Fruit fly (Drosophila melanogaster) whole organism, pupa: ENCODE data around the gene Wnt4.

Experiments
- CG10348 ChIP-seq: fragments of 200-800 bp; sonication (Bioruptor generic); IDR thresholded peaks from 2 replicates; pipeline ENCODE4 v1.3.6; 2022; ENCODE audit warnings: missing biosample characterization, missing genetic modification characterization
- CG12605 ChIP-seq: fragments of 200-800 bp; sonication (Bioruptor generic); IDR thresholded peaks from 2 replicates; pipeline ENCODE4 v1.3.6; 2022; ENCODE audit warnings: missing biosample characterization, missing genetic modification characterization
- CG13204 ChIP-seq: fragments of 200-800 bp; sonication (Bioruptor generic); optimal IDR thresholded peaks from 2 replicates; lab custom pipeline; 2018; ENCODE audit warnings: missing biosample characterization, mild to moderate bottlenecking, missing genetic modification characterization, moderate library complexity
- CG14655 ChIP-seq: fragments of 200-800 bp; sonication (Bioruptor generic); optimal IDR thresholded peaks from 3 replicates; lab custom pipeline; 2017; ENCODE audit warnings: mild to moderate bottlenecking, missing biosample characterization, missing genetic modification reagents, missing genetic modification characterization
- CG15710 ChIP-seq: fragments of 200-800 bp; sonication (Bioruptor generic); optimal IDR thresholded peaks from 2 replicates; lab custom pipeline; 2018; ENCODE audit warnings: missing biosample characterization, mild to moderate bottlenecking, missing genetic modification characterization, moderate library complexity
- CG17806 ChIP-seq: fragments of 200-800 bp; sonication (Bioruptor generic); optimal IDR thresholded peaks from 2 replicates; lab custom pipeline; 2018; ENCODE audit warnings: missing biosample characterization, mild to moderate bottlenecking, missing genetic modification characterization, moderate library complexity
- CG32121 ChIP-seq: fragments of 200-800 bp; sonication (Bioruptor generic); IDR thresholded peaks from 2 replicates; pipeline ENCODE4 v1.3.6; 2022; ENCODE audit warnings: missing biosample characterization, missing genetic modification characterization
- CG34367 ChIP-seq: fragments of 200-800 bp; sonication (Bioruptor generic); optimal IDR thresholded peaks from 2 replicates; lab custom pipeline; 2018; ENCODE audit warnings: missing biosample characterization, mild to moderate bottlenecking, missing genetic modification characterization
- CG4496 ChIP-seq: fragments of 200-800 bp; sonication (Bioruptor generic); IDR thresholded peaks from 3 replicates; pipeline ENCODE4 v1.3.6; 2022; ENCODE audit warnings: missing biosample characterization, missing genetic modification characterization
- CG8159 ChIP-seq: fragments of 200-800 bp; sonication (Bioruptor generic); optimal IDR thresholded peaks from 3 replicates; lab custom pipeline; 2018; ENCODE audit warnings: missing biosample characterization, mild to moderate bottlenecking, missing genetic modification characterization, moderate library complexity
- CG8301 ChIP-seq: fragments of 200-800 bp; sonication (Bioruptor generic); optimal IDR thresholded peaks from 2 replicates; lab custom pipeline; 2018; ENCODE audit warnings: missing biosample characterization, mild to moderate bottlenecking, missing genetic modification characterization
- CG9948 ChIP-seq: fragments of 200-800 bp; sonication (Bioruptor generic); optimal IDR thresholded peaks from 2 replicates; lab custom pipeline; 2018; ENCODE audit warnings: missing biosample characterization, mild to moderate bottlenecking, missing genetic modification characterization, moderate library complexity
- D1 ChIP-seq: fragments of 200-800 bp; sonication (Bioruptor generic); optimal IDR thresholded peaks from 2 replicates; lab custom pipeline; 2018; ENCODE audit warnings: missing biosample characterization, mild to moderate bottlenecking, missing genetic modification characterization, moderate library complexity
- EcR ChIP-seq: fragments of 200-800 bp; sonication (Bioruptor generic); optimal IDR thresholded peaks from 3 replicates; lab custom pipeline; 2019; ENCODE audit warnings: missing biosample characterization, missing genetic modification characterization, mild to moderate bottlenecking, moderate library complexity, missing genetic modification reagents
- Ets98B ChIP-seq: fragments of 200-800 bp; sonication (Bioruptor generic); IDR thresholded peaks from 2 replicates; pipeline ENCODE4 v1.3.6; 2022; ENCODE audit warnings: missing biosample characterization, missing genetic modification characterization
- Pif1A ChIP-seq: fragments of 200-800 bp; sonication (Bioruptor generic); optimal IDR thresholded peaks from 3 replicates; lab custom pipeline; 2016; ENCODE audit warnings: missing biosample characterization, missing genetic modification characterization
- Pif1B ChIP-seq: fragments of 200-800 bp; sonication (Bioruptor generic); optimal IDR thresholded peaks from 3 replicates; lab custom pipeline; 2016; ENCODE audit warnings: missing biosample characterization, missing genetic modification characterization
- Snoo ChIP-seq: fragments of 200-800 bp; sonication (Bioruptor generic); optimal IDR thresholded peaks from 3 replicates; lab custom pipeline; 2017; ENCODE audit warnings: missing biosample characterization, mild to moderate bottlenecking, missing genetic modification characterization, inconsistent platforms
- fd96Ca ChIP-seq: fragments of 200-800 bp; sonication (Bioruptor generic); IDR thresholded peaks from 3 replicates; pipeline ENCODE4 v1.3.6; 2022; ENCODE audit warnings: missing biosample characterization, missing genetic modification characterization
- gl ChIP-seq: fragments of 200-800 bp; sonication (Bioruptor generic); optimal IDR thresholded peaks from 2 replicates; lab custom pipeline; 2018; ENCODE audit warnings: missing biosample characterization, mild to moderate bottlenecking, missing genetic modification characterization
- rn ChIP-seq: fragments of 200-800 bp; sonication (Bioruptor generic); IDR thresholded peaks from 2 replicates; pipeline ENCODE4 v1.3.6; 2022; ENCODE audit warnings: missing biosample characterization, missing genetic modification characterization

Wnt4 gene

DNA sequence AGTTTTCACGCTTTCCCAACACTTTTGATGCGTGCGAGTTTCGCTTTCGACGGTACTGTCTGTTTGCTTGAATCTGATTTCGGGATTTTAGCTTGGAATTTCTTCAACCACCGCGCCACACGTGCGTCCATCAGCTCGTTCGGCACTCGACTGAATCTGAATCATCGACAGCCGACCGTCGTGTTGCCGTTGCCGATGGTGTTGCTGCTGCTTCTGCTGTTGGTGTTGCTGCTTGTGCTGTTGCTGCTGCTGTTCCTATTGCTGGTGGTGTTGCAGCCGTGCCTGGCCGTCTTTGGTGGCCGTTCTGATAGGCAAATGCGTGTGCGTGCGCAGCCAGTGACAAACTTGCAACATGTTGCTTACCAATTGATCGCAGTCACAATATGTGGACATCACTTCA, at the start of gene Wnt4:
Gene Wnt4 (minus strand): TSS at position 155 of the 400 bp plus-strand sequence.
- TF ChIP-seq EcR: no peak
- TF ChIP-seq CG32121 (GFP tag; lab: Robert Waterston, UW): 0 out of 2 replicates have a peak, but pooled peaks have one; percentile 25
- TF ChIP-seq CG13204 (GFP tag; lab: Kevin White, UChicago): peak; percentile 18
- peak; percentile 5; the same call in 1 of the 2 replicates for TF ChIP-seq Ets98B (GFP tag; lab: Robert Waterston, UW)

- no peak for TF ChIP-seq CG8301 (tag; lab: Kevin White, UChicago)
- peak; percentile 50 for TF ChIP-seq Ets98B (GFP tag; lab: Robert Waterston, UW)
- no peak for TF ChIP-seq CG32121 (GFP tag; lab: Robert Waterston, UW)
- TF ChIP-seq CG10348 (GFP tag; lab: Robert Waterston, UW): no peak
- TF ChIP-seq EcR: no peak
- TF ChIP-seq CG15710 (tag; lab: Kevin White, UChicago): no peak
- peak; percentile 24 for TF ChIP-seq CG14655 (GFP tag; lab: Kevin White, UChicago)
- TF ChIP-seq Snoo (tag; lab: Kevin White, UChicago): no peak
- TF ChIP-seq fd96Ca (GFP tag; lab: Robert Waterston, UW): peak; percentile 66; the same call in 2 of the 3 replicates
- TF ChIP-seq CG9948 (tag; lab: Kevin White, UChicago): no peak
- no peak for TF ChIP-seq Pif1A (GFP tag; lab: Kevin White, UChicago)
- no peak for TF ChIP-seq CG34367 (tag; lab: Kevin White, UChicago)
- no peak for TF ChIP-seq gl (tag; lab: Kevin White, UChicago)
- no peak for TF ChIP-seq Pif1B (GFP tag; lab: Kevin White, UChicago)
- no peak for TF ChIP-seq CG13204 (GFP tag; lab: Kevin White, UChicago)
- peak; percentile 23 for TF ChIP-seq CG17806 (tag; lab: Kevin White, UChicago)
- no peak for TF ChIP-seq rn
- TF ChIP-seq CG12605 (GFP tag; lab: Robert Waterston, UW): no peak
- no peak for TF ChIP-seq D1
- TF ChIP-seq CG4496 (GFP tag; lab: Robert Waterston, UW): peak; percentile 80
- TF ChIP-seq CG8159: peak; percentile 24
Measured at dm6 chr2L:7326405-7326804, 49.4 kb upstream of the Wnt4 start.

dm6 chr2L:7323005-7323404, 46.0 kb upstream of the Wnt4 start:
- no peak for TF ChIP-seq CG12605 (GFP tag; lab: Robert Waterston, UW)
- TF ChIP-seq CG15710 (tag; lab: Kevin White, UChicago): peak; percentile 78
- no peak for TF ChIP-seq D1
- TF ChIP-seq Pif1A (GFP tag; lab: Kevin White, UChicago): peak; percentile 64
- no peak for TF ChIP-seq EcR
- no peak for TF ChIP-seq Ets98B (GFP tag; lab: Robert Waterston, UW)
- peak; percentile 35 for TF ChIP-seq CG13204 (GFP tag; lab: Kevin White, UChicago)
- TF ChIP-seq gl (tag; lab: Kevin White, UChicago): peak; percentile 37
- TF ChIP-seq CG9948 (tag; lab: Kevin White, UChicago): peak; percentile 65
- TF ChIP-seq CG4496 (GFP tag; lab: Robert Waterston, UW): peak; percentile 67; the same call in 2 of the 3 replicates
- TF ChIP-seq CG32121 (GFP tag; lab: Robert Waterston, UW): no peak
- TF ChIP-seq CG17806 (tag; lab: Kevin White, UChicago): peak; percentile 81
- no peak for TF ChIP-seq rn
- TF ChIP-seq CG8301 (tag; lab: Kevin White, UChicago): peak; percentile 21
- peak; percentile 84 for TF ChIP-seq CG8159
- TF ChIP-seq Pif1B (GFP tag; lab: Kevin White, UChicago): peak; percentile 54
- TF ChIP-seq CG10348 (GFP tag; lab: Robert Waterston, UW): no peak
- TF ChIP-seq CG14655 (GFP tag; lab: Kevin White, UChicago): peak; percentile 58
- 0 out of 3 replicates have a peak, but pooled peaks have one; percentile 33 for TF ChIP-seq fd96Ca (GFP tag; lab: Robert Waterston, UW)
- peak; percentile 69 for TF ChIP-seq CG34367 (tag; lab: Kevin White, UChicago)
- peak; percentile 31 for TF ChIP-seq Snoo (tag; lab: Kevin White, UChicago)

dm6 chr2L:7321110-7321509, 44.1 kb upstream of the Wnt4 start:
- TF ChIP-seq CG32121 (GFP tag; lab: Robert Waterston, UW) (no peak), CG8301 (tag; lab: Kevin White, UChicago) (no peak), D1 (peak; percentile 13), fd96Ca (GFP tag; lab: Robert Waterston, UW) (no peak), CG8159 (peak; percentile 81), Pif1A (GFP tag; lab: Kevin White, UChicago) (peak; percentile 78), CG12605 (GFP tag; lab: Robert Waterston, UW) (peak; percentile 35; the same call in 1 of the 2 replicates), Pif1B (GFP tag; lab: Kevin White, UChicago) (peak; percentile 65), EcR (peak; percentile 72), rn (no peak), Snoo (tag; lab: Kevin White, UChicago) (peak; percentile 65), Ets98B (GFP tag; lab: Robert Waterston, UW) (no peak), CG34367 (tag; lab: Kevin White, UChicago) (peak; percentile 82), CG14655 (GFP tag; lab: Kevin White, UChicago) (peak; percentile 50), CG4496 (GFP tag; lab: Robert Waterston, UW) (peak; percentile 28; the same call in 1 of the 3 replicates), gl (tag; lab: Kevin White, UChicago) (peak; percentile 46), CG13204 (GFP tag; lab: Kevin White, UChicago) (peak; percentile 30), CG17806 (tag; lab: Kevin White, UChicago) (peak; percentile 81), CG9948 (tag; lab: Kevin White, UChicago) (peak; percentile 73), CG10348 (GFP tag; lab: Robert Waterston, UW) (no peak), CG15710 (tag; lab: Kevin White, UChicago) (peak; percentile 84)

dm6 chr2L:7319914-7320313, 42.9 kb upstream of the Wnt4 start:
- peak; percentile 76 for TF ChIP-seq CG13204 (GFP tag; lab: Kevin White, UChicago)
- TF ChIP-seq Pif1B (GFP tag; lab: Kevin White, UChicago): peak; percentile 48
- peak; percentile 52 for TF ChIP-seq CG9948 (tag; lab: Kevin White, UChicago)
- TF ChIP-seq fd96Ca (GFP tag; lab: Robert Waterston, UW): 0 out of 3 replicates have a peak, but pooled peaks have one; percentile 7
- TF ChIP-seq CG15710 (tag; lab: Kevin White, UChicago): peak; percentile 64
- TF ChIP-seq gl (tag; lab: Kevin White, UChicago): peak; percentile 14
- peak; percentile 57 for TF ChIP-seq CG34367 (tag; lab: Kevin White, UChicago)
- peak; percentile 74 for TF ChIP-seq Snoo (tag; lab: Kevin White, UChicago)
- TF ChIP-seq CG8301 (tag; lab: Kevin White, UChicago): no peak
- TF ChIP-seq EcR: peak; percentile 80
- peak; percentile 35 for TF ChIP-seq Pif1A (GFP tag; lab: Kevin White, UChicago)
- 0 out of 2 replicates have a peak, but pooled peaks have one; percentile 17 for TF ChIP-seq CG12605 (GFP tag; lab: Robert Waterston, UW)
- TF ChIP-seq D1: no peak
- peak; percentile 65 for TF ChIP-seq CG8159
- no peak for TF ChIP-seq Ets98B (GFP tag; lab: Robert Waterston, UW)
- TF ChIP-seq rn: peak; percentile 9; the same call in 1 of the 2 replicates
- TF ChIP-seq CG10348 (GFP tag; lab: Robert Waterston, UW): no peak
- no peak for TF ChIP-seq CG4496 (GFP tag; lab: Robert Waterston, UW)
- TF ChIP-seq CG14655 (GFP tag; lab: Kevin White, UChicago): peak; percentile 21
- TF ChIP-seq CG17806 (tag; lab: Kevin White, UChicago): peak; percentile 56
- no peak for TF ChIP-seq CG32121 (GFP tag; lab: Robert Waterston, UW)
